ENCODE assay signal across 2 worm cellular contexts in the genomic region with DNA sequence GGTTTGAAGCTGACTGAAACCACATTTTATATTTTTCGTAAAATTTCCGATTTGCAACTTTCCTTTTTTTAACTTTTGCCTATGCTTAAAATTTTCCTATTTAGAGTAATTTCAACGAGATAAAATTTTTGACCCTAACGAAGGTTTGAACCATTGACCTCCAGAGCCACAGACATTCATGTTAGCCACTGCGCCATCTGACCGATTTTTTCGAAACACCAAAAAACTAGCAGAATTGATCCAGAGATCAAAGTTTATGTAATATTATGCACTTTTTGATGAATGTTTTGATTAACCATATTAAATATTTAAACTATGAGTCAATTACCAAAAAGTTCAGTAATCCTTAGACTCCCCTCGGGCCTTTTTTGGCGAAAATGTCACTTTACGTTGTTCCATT.
TF ChIP-seq lines count a peak whose summit lies in the region.

No protein-coding gene starts in this region.

TF ChIP-seq in whole organism, L4 larva, 104 proteins besides CTCF, POLR2A, EP300 and RAD21:
- TF ChIP-seq lir-3 (tag; optimal IDR thresholded peaks at IDR 0.05; lab: Kevin White, UChicago) (no peak), aha-1 (tag; lab: Kevin White, UChicago) (peak; percentile 59), hlh-30 (tag; optimal IDR thresholded peaks at IDR 0.05; lab: Kevin White, UChicago; ENCODE audit: insufficient read depth) (no peak), dve-1 (tag; optimal IDR thresholded peaks at IDR 0.05; lab: Kevin White, UChicago; ENCODE audit: insufficient read depth) (no peak), ceh-32 (tag; optimal IDR thresholded peaks at IDR 0.05; lab: Kevin White, UChicago; ENCODE audit: poor library complexity) (no peak), unc-62 (GFP tag; optimal IDR thresholded peaks at IDR 0.05 in 1 of 2; lab: Kevin White, UChicago) (peak in 1 of 2 experiments; percentile 66), unc-62 (tag; optimal IDR thresholded peaks at IDR 0.05; lab: Kevin White, UChicago) (no peak), nhr-111 (GFP tag; optimal IDR thresholded peaks at IDR 0.05; lab: Kevin White, UChicago) (no peak), pqm-1 (tag; optimal IDR thresholded peaks at IDR 0.05; lab: Kevin White, UChicago) (no peak), F37D6.2 (tag; optimal IDR thresholded peaks at IDR 0.05; lab: Kevin White, UChicago) (no peak), saeg-2 (GFP tag; IDR thresholded peaks at IDR 0.05; lab: Robert Waterston, UW) (no peak)

TF ChIP-seq in whole organism, young adult, 124 proteins besides CTCF, POLR2A, EP300 and RAD21:
- TF ChIP-seq xnd-1 (tag; optimal IDR thresholded peaks at IDR 0.05; lab: Kevin White, UChicago) = no peak
- no peak for TF ChIP-seq die-1 (tag; optimal IDR thresholded peaks at IDR 0.05; lab: Kevin White, UChicago)
- TF ChIP-seq akir-1 (GFP tag; optimal IDR thresholded peaks at IDR 0.05; lab: Kevin White, UChicago) = no peak
- no peak for TF ChIP-seq F57A8.1 (GFP tag; optimal IDR thresholded peaks at IDR 0.05; lab: Kevin White, UChicago)
- peak; percentile 56 for TF ChIP-seq tbp1 (GFP tag; optimal IDR thresholded peaks at IDR 0.05; lab: Kevin White, UChicago)
- no peak for TF ChIP-seq nfyb-1 (GFP tag; IDR thresholded peaks at IDR 0.05; lab: Robert Waterston, UW)
- TF ChIP-seq T07F8.4 (tag; optimal IDR thresholded peaks at IDR 0.05; lab: Kevin White, UChicago) = no peak
- TF ChIP-seq D2030.7 (GFP tag; IDR thresholded peaks at IDR 0.05; lab: Robert Waterston, UW) = no peak
- no peak for TF ChIP-seq rpc-1 (optimal IDR thresholded peaks at IDR 0.05; lab: Kevin White, UChicago)
- TF ChIP-seq rpc-1 (tag; optimal IDR thresholded peaks at IDR 0.05; lab: Kevin White, UChicago) = peak; percentile 39
